Fruit fly (Drosophila melanogaster): Measurements from ENCODE around the gene Npl4.

DNA sequence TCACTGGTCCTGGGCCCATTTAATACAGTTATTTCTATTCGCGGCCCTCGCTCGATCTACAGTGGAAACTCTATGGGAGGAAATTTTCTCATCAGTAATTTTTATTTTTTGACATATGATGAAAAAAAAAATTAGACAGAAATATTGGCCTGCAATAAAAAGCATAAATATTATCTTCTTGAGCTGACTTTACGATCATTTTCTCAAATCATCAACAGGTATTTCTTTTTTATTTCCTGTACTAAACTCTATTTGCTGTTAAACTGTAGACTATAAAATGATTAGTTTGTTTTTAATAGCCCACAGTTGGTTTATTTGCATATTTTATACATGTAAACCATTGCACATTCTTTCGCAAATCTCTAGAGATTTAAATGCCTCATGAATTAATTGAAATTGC lies 19.7 kb upstream of the Npl4 start:
- TF ChIP-seq CG11294 (GFP tag; IDR thresholded peaks at IDR 0.05): no peak
- TF ChIP-seq CG6276 (GFP tag; optimal IDR thresholded peaks at IDR 0.05): no peak
- TF ChIP-seq Sox102F (GFP tag; optimal IDR thresholded peaks at IDR 0.05): no peak
- no peak for TF ChIP-seq CG3032 (tag; optimal IDR thresholded peaks at IDR 0.05)
